Worm (Caenorhabditis elegans) whole organism, L1 larva: ENCODE results near the gene mrps-18C.

Source experiments
- ama-1 ChIP-seq: fragments of 150-350 bp; optimal IDR thresholded peaks from 2 replicates; lab custom pipeline; 2014
- nhr-12 ChIP-seq: sonication (generic microtip); optimal IDR thresholded peaks from 2 replicates; lab custom pipeline; 2017; ENCODE audit warnings: missing biosample characterization, missing genetic modification characterization
- nhr-77 ChIP-seq: fragments of 150-350 bp; optimal IDR thresholded peaks from 2 replicates; lab custom pipeline; 2014; ENCODE audit warnings: missing biosample characterization, missing genetic modification characterization
- pag-3 ChIP-seq: sonication (generic microtip); optimal IDR thresholded peaks from 2 replicates; lab custom pipeline; 2017; ENCODE audit warnings: missing genetic modification characterization, mild to moderate bottlenecking, missing compliant biosample characterization, antibody characterized with exemption, borderline replicate concordance; ENCODE audit not compliant: insufficient read depth
- snpc-4 ChIP-seq: fragments of 150-350 bp; optimal IDR thresholded peaks from 2 replicates; lab custom pipeline; 2014; ENCODE audit warnings: missing biosample characterization, missing genetic modification characterization
- unc-62 ChIP-seq: fragments of 150-350 bp; optimal IDR thresholded peaks from 2 replicates; lab custom pipeline; 2014; ENCODE audit warnings: missing biosample characterization, missing genetic modification reagents, missing genetic modification characterization
- zag-1 ChIP-seq: fragments of 150-350 bp; optimal IDR thresholded peaks from 2 replicates; lab custom pipeline; 2014; ENCODE audit warnings: missing biosample characterization, missing genetic modification characterization
- ztf-11 ChIP-seq, 2 experiments: sonication (generic microtip); optimal IDR thresholded peaks; 2 replicates each; lab custom pipeline; 2016 to 2017; ENCODE audit warnings: missing genetic modification characterization in 2 of 2, missing biosample characterization in 1 of 2, missing compliant biosample characterization in 1 of 2

DNA sequence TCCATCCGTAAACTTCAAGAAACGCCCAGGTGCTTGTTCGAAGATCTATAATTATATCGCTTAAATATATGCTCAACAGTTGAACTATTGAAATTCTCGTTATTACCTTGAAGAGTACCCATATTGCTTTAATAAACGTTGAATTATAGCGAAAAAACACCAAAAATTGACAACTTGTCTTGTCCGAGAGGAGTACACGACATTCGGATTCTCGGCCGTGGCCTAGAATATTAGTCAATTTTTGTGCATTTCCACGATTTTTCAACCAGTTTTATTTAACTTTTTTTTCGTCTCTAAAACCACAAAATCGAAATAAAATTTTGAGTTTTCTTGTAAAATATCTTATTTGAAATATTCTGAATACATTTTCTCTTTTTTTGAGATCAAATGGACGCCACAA is 23.1 kb upstream of the mrps-18C start, which contains the start of the genes F26F4.9 and cee-1:
- TF ChIP-seq nhr-77 (tag; lab: Kevin White, UChicago): no peak
- no peak for TF ChIP-seq ama-1 (lab: Kevin White, UChicago)
- peak in 1 of 2 experiments; percentile 88 for TF ChIP-seq ztf-11 (tag; optimal IDR thresholded peaks at IDR 0.05; lab: Kevin White, UChicago)
- no peak for TF ChIP-seq nhr-12 (tag; lab: Kevin White, UChicago)
- no peak for TF ChIP-seq zag-1 (tag; lab: Kevin White, UChicago)
- no peak for TF ChIP-seq unc-62 (GFP tag; lab: Kevin White, UChicago)
- no peak for TF ChIP-seq pag-3
- TF ChIP-seq snpc-4: no peak
